Worm (Caenorhabditis elegans): ENCODE results near the gene T28A11.17.

- TF ChIP-seq ZK546.5 (tag; optimal IDR thresholded peaks at IDR 0.05) (no peak), pha-4 (GFP tag; IDR thresholded peaks at IDR 0.05) (no peak), pha-4 (tag; optimal IDR thresholded peaks at IDR 0.05) (no peak), dmd-6 (GFP tag; IDR thresholded peaks at IDR 0.05) (no peak), ZK337.2 (GFP tag; IDR thresholded peaks at IDR 0.05) (no peak), jun-1 (tag; optimal IDR thresholded peaks at IDR 0.05) (no peak)
Observed at ce11 chrV:3273577-3274100, 7.5 kb upstream of the T28A11.17 start, which contains the start of gene T28A11.4.
